Worm (Caenorhabditis elegans) whole organism, young adult: ENCODE data around the gene Y67D2.2.

ENCODE experiments used
- ama-1 ChIP-seq, 3 experiments: fragments of 150-350 bp in 1 of 3; sonication (generic microtip) in 2 of 3; optimal IDR thresholded peaks; 2 replicates each; lab custom pipeline; 2014 to 2018; ENCODE audit warnings: missing biosample characterization in 2 of 3, missing genetic modification characterization in 2 of 3, missing genetic modification reagents in 2 of 3
- atf-7 ChIP-seq: sonication (generic microtip); optimal IDR thresholded peaks from 2 replicates; lab custom pipeline; 2017; ENCODE audit warnings: mild to moderate bottlenecking, missing genetic modification characterization, missing compliant biosample characterization
- attf-6 ChIP-seq: fragments of 200-800 bp; sonication (Bioruptor generic); IDR thresholded peaks from 2 replicates; pipeline ENCODE4 v1.3.6; 2022; ENCODE audit warnings: missing genetic modification reagents, missing genetic modification characterization, missing compliant biosample characterization
- bed-2 ChIP-seq: fragments of 200-800 bp; sonication (Bioruptor generic); IDR thresholded peaks from 2 replicates; pipeline ENCODE4 v1.3.6; 2022; ENCODE audit warnings: missing genetic modification reagents, missing genetic modification characterization, missing compliant biosample characterization
- cebp-1 ChIP-seq, 2 experiments: fragments of 200-800 bp in 1 of 2; sonication (Bioruptor generic) in 1 of 2; sonication (generic microtip) in 1 of 2; IDR thresholded peaks in 1 of 2; optimal IDR thresholded peaks in 1 of 2; 2 replicates each; pipeline versions ENCODE4 v1.3.6 to Lab custom; 2017 to 2022; ENCODE audit warnings: missing compliant biosample characterization in 2 of 2, missing genetic modification characterization in 2 of 2, mild to moderate bottlenecking in 1 of 2, missing genetic modification reagents in 1 of 2, moderate library complexity in 1 of 2
- ceh-27 ChIP-seq: fragments of 200-800 bp; sonication (Bioruptor generic); optimal IDR thresholded peaks from 2 replicates; lab custom pipeline; 2018; ENCODE audit warnings: mild to moderate bottlenecking, missing genetic modification characterization, moderate library complexity, missing compliant biosample characterization
- lin-54 ChIP-seq: fragments of 200-800 bp; sonication (Bioruptor generic); optimal IDR thresholded peaks from 2 replicates; lab custom pipeline; 2018; ENCODE audit warnings: mild to moderate bottlenecking, missing genetic modification characterization, missing compliant biosample characterization
- nfya-1 ChIP-seq: sonication (generic microtip); optimal IDR thresholded peaks from 2 replicates; lab custom pipeline; 2017; ENCODE audit warnings: antibody characterized with exemption, missing compliant biosample characterization, missing genetic modification characterization, borderline replicate concordance; ENCODE audit not compliant: insufficient read depth
- snpc-1.1 ChIP-seq: sonication (generic microtip); optimal IDR thresholded peaks from 2 replicates; lab custom pipeline; 2017; ENCODE audit warnings: missing genetic modification characterization, mild to moderate bottlenecking, missing compliant biosample characterization, antibody characterized with exemption, moderate library complexity, missing genotype, missing genetic modification reagents; ENCODE audit not compliant: insufficient read depth
- snpc-3.4 ChIP-seq: sonication (generic microtip); optimal IDR thresholded peaks from 2 replicates; lab custom pipeline; 2017; ENCODE audit warnings: missing genetic modification characterization, mild to moderate bottlenecking, missing compliant biosample characterization, antibody characterized with exemption, moderate library complexity, missing genotype, missing genetic modification reagents
- snpc-4 ChIP-seq, 5 experiments: fragments of 150-350 bp in 1 of 5; sonication (generic microtip) in 4 of 5; optimal IDR thresholded peaks; 2 replicates each; lab custom pipeline; 2014 to 2018; ENCODE audit warnings: missing genetic modification characterization in 5 of 5, missing biosample characterization in 3 of 5, antibody characterized with exemption in 2 of 5, mild to moderate bottlenecking in 2 of 5, missing compliant biosample characterization in 2 of 5, missing genotype in 2 of 5, moderate library complexity in 2 of 5, missing genetic modification reagents in 1 of 5

DNA sequence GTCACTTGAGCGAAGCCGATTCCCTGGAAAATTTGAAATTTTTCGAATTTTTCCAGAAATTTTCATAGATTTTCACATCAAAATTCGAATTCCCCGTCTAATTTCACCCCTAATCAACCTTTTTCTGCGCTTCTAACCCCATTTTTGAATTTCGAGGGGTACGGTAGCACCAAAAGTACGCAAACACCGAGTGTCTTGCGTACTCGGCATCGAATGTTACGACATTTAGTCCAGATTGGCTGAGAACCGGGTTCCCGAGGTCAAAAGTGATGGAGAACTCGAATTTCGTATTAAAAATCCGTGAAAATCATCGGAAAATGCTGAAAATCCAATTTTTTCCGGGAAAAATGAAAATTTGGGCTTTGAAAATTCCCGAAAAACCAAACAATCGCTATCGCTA, 30.2 kb upstream of the Y67D2.2 start:
- no peak for TF ChIP-seq bed-2 (GFP tag; lab: Robert Waterston, UW)
- no peak for TF ChIP-seq cebp-1 (GFP tag; IDR thresholded peaks at IDR 0.05; lab: Robert Waterston, UW)
- no peak for TF ChIP-seq cebp-1 (tag; optimal IDR thresholded peaks at IDR 0.05; lab: Kevin White, UChicago)
- TF ChIP-seq nfya-1, result no peak
- TF ChIP-seq ama-1 (optimal IDR thresholded peaks at IDR 0.05; lab: Kevin White, UChicago), result no peak
- TF ChIP-seq ama-1 (GFP tag; optimal IDR thresholded peaks at IDR 0.05; lab: Kevin White, UChicago), result no peak
- TF ChIP-seq attf-6 (GFP tag; lab: Robert Waterston, UW), result no peak
- no peak for TF ChIP-seq atf-7 (tag; lab: Kevin White, UChicago)
- no peak for TF ChIP-seq snpc-4 (GFP tag; optimal IDR thresholded peaks at IDR 0.05; lab: Kevin White, UChicago)
- no peak for TF ChIP-seq snpc-4 (tag; optimal IDR thresholded peaks at IDR 0.05; lab: Kevin White, UChicago)
- TF ChIP-seq lin-54 (GFP tag; lab: Kevin White, UChicago), result no peak
- no peak for TF ChIP-seq snpc-3.4 (tag; lab: Kevin White, UChicago)
- TF ChIP-seq snpc-1.1, result no peak
- TF ChIP-seq ceh-27 (GFP tag; lab: Kevin White, UChicago), result no peak
